Fruit fly (Drosophila melanogaster) whole organism, embryonic: ENCODE measurements around the gene CG6983.

Experiments
- Abd-B ChIP-seq: fragments of 200-800 bp; sonication (Bioruptor generic); optimal IDR thresholded peaks from 2 replicates; lab custom pipeline; 2018; ENCODE audit warnings: missing biosample characterization, mild to moderate bottlenecking, missing genetic modification characterization, moderate library complexity
- CG10274 ChIP-seq: fragments of 200-800 bp; sonication (Bioruptor generic); optimal IDR thresholded peaks from 3 replicates; lab custom pipeline; 2017; ENCODE audit warnings: missing biosample characterization, mild to moderate bottlenecking, missing genetic modification characterization
- CG10543 ChIP-seq: fragments of 200-800 bp; sonication (Bioruptor generic); optimal IDR thresholded peaks from 3 replicates; lab custom pipeline; 2017; ENCODE audit warnings: missing biosample characterization, mild to moderate bottlenecking, missing genetic modification characterization, moderate library complexity
- CG11456 ChIP-seq: fragments of 200-800 bp; sonication (Bioruptor generic); IDR thresholded peaks from 3 replicates; pipeline ENCODE4 v1.3.6; 2022; ENCODE audit warnings: missing biosample characterization, missing genetic modification characterization
- CG11504 ChIP-seq: fragments of 200-800 bp; sonication (Bioruptor generic); optimal IDR thresholded peaks from 3 replicates; lab custom pipeline; 2019; ENCODE audit warnings: missing biosample characterization, mild to moderate bottlenecking, missing genetic modification characterization, moderate library complexity
- CG12659 ChIP-seq: fragments of 200-800 bp; sonication (Bioruptor generic); optimal IDR thresholded peaks from 3 replicates; lab custom pipeline; 2017; ENCODE audit warnings: mild to moderate bottlenecking, missing biosample characterization, missing genetic modification reagents, missing genetic modification characterization
- CG12942 ChIP-seq: fragments of 200-800 bp; sonication (Bioruptor generic); optimal IDR thresholded peaks from 3 replicates; lab custom pipeline; 2016; ENCODE audit warnings: missing biosample characterization, missing genetic modification characterization
- CG13894 ChIP-seq: fragments of 200-800 bp; sonication (Bioruptor generic); optimal IDR thresholded peaks from 3 replicates; lab custom pipeline; 2018; ENCODE audit warnings: missing biosample characterization, mild to moderate bottlenecking, missing genetic modification characterization, moderate library complexity
- CG14050 ChIP-seq: fragments of 200-800 bp; sonication (Bioruptor generic); IDR thresholded peaks from 3 replicates; pipeline ENCODE4 v1.3.6; 2022; ENCODE audit warnings: missing biosample characterization, missing genetic modification characterization
- CG14860 ChIP-seq: fragments of 200-800 bp; sonication (Bioruptor generic); IDR thresholded peaks from 3 replicates; pipeline ENCODE4 v1.3.6; 2022; ENCODE audit warnings: missing biosample characterization, missing genetic modification characterization; ENCODE audit not compliant: partially characterized antibody
- CG15696 ChIP-seq: fragments of 200-800 bp; sonication (Bioruptor generic); optimal IDR thresholded peaks from 2 replicates; lab custom pipeline; 2019; ENCODE audit warnings: missing biosample characterization, mild to moderate bottlenecking, missing genetic modification characterization, moderate library complexity
- CG30431 ChIP-seq: fragments of 200-800 bp; sonication (Bioruptor generic); optimal IDR thresholded peaks from 2 replicates; lab custom pipeline; 2017; ENCODE audit warnings: missing biosample characterization, missing genetic modification characterization
- CG3163 ChIP-seq: fragments of 200-800 bp; sonication (Bioruptor generic); optimal IDR thresholded peaks from 3 replicates; lab custom pipeline; 2016; ENCODE audit warnings: missing biosample characterization, missing genetic modification characterization
- CG34422 ChIP-seq: fragments of 200-800 bp; sonication (Bioruptor generic); IDR thresholded peaks from 3 replicates; pipeline ENCODE4 v1.3.6; 2022; ENCODE audit warnings: missing biosample characterization, missing genetic modification characterization
- CG3995 ChIP-seq: fragments of 200-800 bp; sonication (Bioruptor generic); optimal IDR thresholded peaks from 3 replicates; lab custom pipeline; 2016; ENCODE audit warnings: missing biosample characterization, missing genetic modification characterization
- CG43689 ChIP-seq: fragments of 200-800 bp; sonication (Bioruptor generic); IDR thresholded peaks from 2 replicates; pipeline ENCODE4 v1.3.6; 2022; ENCODE audit warnings: missing biosample characterization, missing genetic modification characterization
- CG5953 ChIP-seq: fragments of 200-800 bp; sonication (Bioruptor generic); IDR thresholded peaks from 2 replicates; pipeline ENCODE4 v1.3.6; 2022; ENCODE audit warnings: missing biosample characterization, missing genetic modification characterization
- CG6854 ChIP-seq: fragments of 200-800 bp; sonication (Bioruptor generic); optimal IDR thresholded peaks from 3 replicates; lab custom pipeline; 2017; ENCODE audit warnings: missing biosample characterization, mild to moderate bottlenecking, missing genetic modification characterization
- CG7357 ChIP-seq: fragments of 200-800 bp; sonication (Bioruptor generic); IDR thresholded peaks from 3 replicates; pipeline ENCODE4 v1.3.6; 2022; ENCODE audit warnings: missing biosample characterization, missing genetic modification characterization
- CG8359 ChIP-seq: fragments of 200-800 bp; sonication (Bioruptor generic); optimal IDR thresholded peaks from 2 replicates; lab custom pipeline; 2017; ENCODE audit warnings: missing biosample characterization, mild to moderate bottlenecking, missing genetic modification characterization, borderline replicate concordance
- Fer2 ChIP-seq: fragments of 200-800 bp; sonication (Bioruptor generic); optimal IDR thresholded peaks from 2 replicates; lab custom pipeline; 2018; ENCODE audit warnings: missing biosample characterization, mild to moderate bottlenecking, missing genetic modification characterization, moderate library complexity
- GATAe ChIP-seq: fragments of 200-800 bp; sonication (Bioruptor generic); conservative IDR thresholded peaks from 2 replicates; pipeline ENCODE4 v1.3.6; 2022; ENCODE audit warnings: missing biosample characterization, missing genetic modification characterization
- Gug ChIP-seq: fragments of 200-800 bp; sonication (Bioruptor generic); IDR thresholded peaks from 4 replicates; pipeline ENCODE4 v1.3.6; 2022; ENCODE audit warnings: missing biosample characterization, missing genetic modification characterization
- HmgZ ChIP-seq: fragments of 200-800 bp; sonication (Bioruptor generic); optimal IDR thresholded peaks from 2 replicates; lab custom pipeline; 2018; ENCODE audit warnings: missing biosample characterization, mild to moderate bottlenecking, missing genetic modification characterization
- Hr51 ChIP-seq, 2 experiments: fragments of 200-800 bp; sonication (Bioruptor generic); optimal IDR thresholded peaks; 2 replicates in 1 of 2; 3 replicates in 1 of 2; lab custom pipeline; 2016 to 2018; ENCODE audit warnings: missing biosample characterization in 2 of 2, missing genetic modification characterization in 2 of 2, mild to moderate bottlenecking in 1 of 2, moderate library complexity in 1 of 2
- Trl ChIP-seq, 3 experiments: fragments of >200 bp in 2 of 3; fragments of 200-800 bp in 1 of 3; sonication (Bioruptor generic) in 1 of 3; optimal IDR thresholded peaks; 2 replicates in 1 of 3; 3 replicates in 2 of 3; lab custom pipeline; 2016 to 2017; ENCODE audit warnings: missing biosample characterization in 1 of 3, missing genetic modification characterization in 1 of 3
- YL-1 ChIP-seq: fragments of 200-800 bp; sonication (Bioruptor generic); optimal IDR thresholded peaks from 3 replicates; lab custom pipeline; 2017; ENCODE audit warnings: missing biosample characterization, mild to moderate bottlenecking, missing genetic modification characterization
- bab2 ChIP-seq: fragments of 200-800 bp; sonication (Bioruptor generic); optimal IDR thresholded peaks from 2 replicates; lab custom pipeline; 2016; ENCODE audit warnings: missing biosample characterization, missing genetic modification characterization
- cas ChIP-seq: fragments of 200-800 bp; sonication (Bioruptor generic); IDR thresholded peaks from 2 replicates; pipeline ENCODE4 v1.3.6; 2022; ENCODE audit warnings: missing biosample characterization, missing genetic modification characterization
- chn ChIP-seq: fragments of 200-800 bp; sonication (Bioruptor generic); optimal IDR thresholded peaks from 2 replicates; lab custom pipeline; 2016; ENCODE audit warnings: missing biosample characterization, missing genetic modification characterization
- crol ChIP-seq: fragments of 200-800 bp; sonication (Bioruptor generic); IDR thresholded peaks from 2 replicates; pipeline ENCODE4 v1.3.6; 2022; ENCODE audit warnings: missing biosample characterization, missing genetic modification characterization
- danr ChIP-seq: fragments of 200-800 bp; sonication (Bioruptor generic); IDR thresholded peaks from 2 replicates; pipeline ENCODE4 v1.3.6; 2022; ENCODE audit warnings: missing biosample characterization, missing genetic modification characterization
- dimm ChIP-seq: fragments of 200-800 bp; sonication (Bioruptor generic); IDR thresholded peaks from 2 replicates; pipeline ENCODE4 v1.3.6; 2022; ENCODE audit warnings: missing biosample characterization, missing genetic modification characterization
- exex ChIP-seq: fragments of 200-800 bp; sonication (Bioruptor generic); optimal IDR thresholded peaks from 4 replicates; lab custom pipeline; 2018; ENCODE audit warnings: missing biosample characterization, mild to moderate bottlenecking, missing genetic modification characterization, moderate library complexity
- fd64A ChIP-seq: fragments of 200-800 bp; sonication (Bioruptor generic); optimal IDR thresholded peaks from 3 replicates; lab custom pipeline; 2018; ENCODE audit warnings: missing biosample characterization, mild to moderate bottlenecking, missing genetic modification characterization
- fd96Cb ChIP-seq: fragments of 200-800 bp; sonication (Bioruptor generic); optimal IDR thresholded peaks from 2 replicates; lab custom pipeline; 2018; ENCODE audit warnings: missing biosample characterization, mild to moderate bottlenecking, missing genetic modification characterization, moderate library complexity
- hb ChIP-seq: fragments of 200-800 bp; sonication (Bioruptor generic); IDR thresholded peaks from 3 replicates; pipeline ENCODE4 v1.3.6; 2022; ENCODE audit warnings: missing biosample characterization, missing genetic modification characterization; ENCODE audit not compliant: partially characterized antibody
- inv ChIP-seq: fragments of 200-800 bp; sonication (Bioruptor generic); IDR thresholded peaks from 2 replicates; pipeline ENCODE4 v1.3.6; 2022; ENCODE audit warnings: missing biosample characterization, missing genetic modification characterization; ENCODE audit not compliant: partially characterized antibody
- nau ChIP-seq: fragments of 200-800 bp; sonication (Bioruptor generic); optimal IDR thresholded peaks from 3 replicates; lab custom pipeline; 2017; ENCODE audit warnings: missing biosample characterization, mild to moderate bottlenecking, missing genetic modification characterization, missing genetic modification reagents
- pzg ChIP-seq: fragments of 200-800 bp; sonication (Bioruptor generic); optimal IDR thresholded peaks from 3 replicates; lab custom pipeline; 2018; ENCODE audit warnings: missing biosample characterization, mild to moderate bottlenecking, missing genetic modification characterization, moderate library complexity
- sens-2 ChIP-seq: fragments of 200-800 bp; sonication (Bioruptor generic); IDR thresholded peaks from 2 replicates; pipeline ENCODE4 v1.3.6; 2022; ENCODE audit warnings: missing biosample characterization, missing genetic modification characterization
- slbo ChIP-seq: fragments of 200-800 bp; sonication (Bioruptor generic); IDR thresholded peaks from 2 replicates; pipeline ENCODE4 v1.3.6; 2022; ENCODE audit warnings: missing biosample characterization, missing genetic modification characterization
- so ChIP-seq: fragments of 200-800 bp; sonication (Bioruptor generic); IDR thresholded peaks from 3 replicates; pipeline ENCODE4 v1.3.6; 2022; ENCODE audit warnings: missing biosample characterization, missing genetic modification characterization
- tin ChIP-seq: fragments of 200-800 bp; sonication (Bioruptor generic); optimal IDR thresholded peaks from 3 replicates; lab custom pipeline; 2016; ENCODE audit warnings: missing biosample characterization, missing genetic modification characterization
- tio ChIP-seq: fragments of 200-800 bp; sonication (Bioruptor generic); optimal IDR thresholded peaks from 2 replicates; lab custom pipeline; 2017; ENCODE audit warnings: missing biosample characterization, missing genetic modification characterization, inconsistent platforms
- tx ChIP-seq: fragments of 200-800 bp; sonication (Bioruptor generic); optimal IDR thresholded peaks from 2 replicates; lab custom pipeline; 2016; ENCODE audit warnings: missing biosample characterization, missing genetic modification characterization
- usp ChIP-seq: fragments of >200 bp; optimal IDR thresholded peaks from 2 replicates; lab custom pipeline; 2017; ENCODE audit warnings: missing biosample characterization, missing genetic modification characterization
- vfl ChIP-seq: fragments of 200-800 bp; sonication (Bioruptor generic); optimal IDR thresholded peaks from 2 replicates; lab custom pipeline; 2016; ENCODE audit warnings: missing biosample characterization, missing genetic modification characterization
- zen ChIP-seq: fragments of 200-800 bp; sonication (Bioruptor generic); optimal IDR thresholded peaks from 3 replicates; lab custom pipeline; 2018; ENCODE audit warnings: missing biosample characterization, mild to moderate bottlenecking, missing genetic modification characterization, moderate library complexity
- zen2 ChIP-seq: fragments of 200-800 bp; sonication (Bioruptor generic); IDR thresholded peaks from 3 replicates; pipeline ENCODE4 v1.3.6; 2022; ENCODE audit warnings: missing biosample characterization, missing genetic modification characterization; ENCODE audit not compliant: partially characterized antibody
- zfh1 ChIP-seq: fragments of 200-800 bp; sonication (Bioruptor generic); IDR thresholded peaks from 3 replicates; pipeline ENCODE4 v1.3.6; 2022; ENCODE audit warnings: missing biosample characterization, missing genetic modification characterization

Gene CG6983

DNA sequence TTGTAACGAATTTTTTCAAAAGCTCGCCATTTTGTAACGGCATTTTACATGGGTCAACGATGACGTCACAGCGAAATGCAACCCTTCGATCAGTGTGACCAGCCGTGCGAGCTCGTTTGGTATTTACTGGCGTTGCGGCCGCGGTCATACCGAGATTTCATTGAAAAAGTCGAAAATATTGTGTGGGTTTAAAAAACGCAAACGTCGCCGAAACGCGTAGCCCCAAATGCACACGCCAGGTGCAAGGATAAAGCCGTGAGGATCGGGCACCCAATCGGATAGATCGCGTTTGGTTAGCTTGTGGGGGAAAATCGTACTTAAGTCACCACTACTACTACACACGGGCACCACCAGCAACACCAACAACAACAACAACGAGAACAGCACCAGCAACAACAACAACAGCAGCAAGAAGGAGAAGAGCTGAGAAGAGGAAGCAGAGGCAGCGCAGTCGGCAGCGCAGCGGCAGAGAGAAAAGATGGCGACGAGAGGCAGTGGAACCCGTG is 24.3 kb downstream of the CG6983 start, which contains the start of gene Cbl (continued):
- TF ChIP-seq bab2, result no peak
- TF ChIP-seq CG11504, result no peak
- TF ChIP-seq GATAe (GFP tag; lab: Robert Waterston, UW), result no peak
- no peak for TF ChIP-seq so (GFP tag; lab: Robert Waterston, UW)
- TF ChIP-seq YL-1 (GFP tag; lab: Kevin White, UChicago), result peak; percentile 94
- TF ChIP-seq tio (GFP tag; lab: Kevin White, UChicago), result no peak
- peak; percentile 95 for TF ChIP-seq pzg (GFP tag; lab: Kevin White, UChicago)
- no peak for TF ChIP-seq CG5953 (GFP tag; lab: Robert Waterston, UW)
- TF ChIP-seq cas (GFP tag; lab: Robert Waterston, UW), result no peak
- TF ChIP-seq CG6854, result no peak
- peak; percentile 76; the same call in 1 of the 3 replicates for TF ChIP-seq CG34422 (GFP tag; lab: Robert Waterston, UW)
- TF ChIP-seq dimm, result no peak
- TF ChIP-seq CG13894 (tag; lab: Kevin White, UChicago), result no peak
- no peak for TF ChIP-seq inv (GFP tag; lab: Robert Waterston, UW)
- no peak for TF ChIP-seq CG30431
- no peak for TF ChIP-seq Gug
- no peak for TF ChIP-seq vfl (GFP tag; lab: Kevin White, UChicago)
- peak; percentile 1 for TF ChIP-seq fd64A (GFP tag; lab: Kevin White, UChicago)
- peak; percentile 23 for TF ChIP-seq zen (tag; lab: Kevin White, UChicago)
- no peak for TF ChIP-seq hb
- no peak for TF ChIP-seq Hr51 (GFP tag; optimal IDR thresholded peaks at IDR 0.05; lab: Kevin White, UChicago)
- TF ChIP-seq CG12942 (GFP tag; lab: Kevin White, UChicago), result no peak
- no peak for TF ChIP-seq CG3995 (GFP tag; lab: Kevin White, UChicago)
- TF ChIP-seq nau, result no peak
- no peak for TF ChIP-seq CG43689 (GFP tag; lab: Robert Waterston, UW)
- peak; percentile 83 for TF ChIP-seq CG12659 (GFP tag; lab: Kevin White, UChicago)
- TF ChIP-seq Trl (optimal IDR thresholded peaks at IDR 0.05; lab: Kevin White, UChicago), result no peak
- no peak for TF ChIP-seq Trl (GFP tag; optimal IDR thresholded peaks at IDR 0.05; lab: Kevin White, UChicago)
- TF ChIP-seq crol, result peak; percentile 72
- TF ChIP-seq danr (GFP tag; lab: Robert Waterston, UW), result no peak
- TF ChIP-seq zfh1 (GFP tag; lab: Robert Waterston, UW), result no peak
- no peak for TF ChIP-seq tx (GFP tag; lab: Kevin White, UChicago)
- no peak for TF ChIP-seq sens-2
- TF ChIP-seq CG8359 (GFP tag; lab: Kevin White, UChicago), result no peak
- no peak for TF ChIP-seq usp (GFP tag; lab: Kevin White, UChicago)
- TF ChIP-seq exex (tag; lab: Kevin White, UChicago), result no peak
- TF ChIP-seq CG15696 (tag; lab: Kevin White, UChicago), result no peak
- TF ChIP-seq CG7357, result no peak
- no peak for TF ChIP-seq Fer2 (tag; lab: Kevin White, UChicago)
- no peak for TF ChIP-seq CG11456 (GFP tag; lab: Robert Waterston, UW)
- TF ChIP-seq CG14050, result no peak
- no peak for TF ChIP-seq CG10543 (GFP tag; lab: Kevin White, UChicago)
- no peak for TF ChIP-seq chn (GFP tag; lab: Kevin White, UChicago)
- peak; percentile 70 for TF ChIP-seq HmgZ
- TF ChIP-seq fd96Cb, result no peak
- no peak for TF ChIP-seq CG3163 (GFP tag; lab: Kevin White, UChicago)
- no peak for TF ChIP-seq zen2 (GFP tag; lab: Robert Waterston, UW)
- no peak for TF ChIP-seq CG10274 (GFP tag; lab: Kevin White, UChicago)
- no peak for TF ChIP-seq tin
- TF ChIP-seq Abd-B, result no peak
- TF ChIP-seq slbo (GFP tag; lab: Robert Waterston, UW), result no peak
- no peak for TF ChIP-seq CG14860 (GFP tag; lab: Robert Waterston, UW)
